Worm (Caenorhabditis elegans) whole organism, early embryonic: ENCODE results near the gene K09H11.9.

Experiments
- ama-1 ChIP-seq: fragments of 150-350 bp; optimal IDR thresholded peaks from 2 replicates; lab custom pipeline; 2014
- hmg-4 ChIP-seq: fragments of 200-800 bp; sonication (Bioruptor generic); optimal IDR thresholded peaks from 2 replicates; lab custom pipeline; 2018; ENCODE audit warnings: mild to moderate bottlenecking, missing genetic modification characterization, missing compliant biosample characterization

DNA sequence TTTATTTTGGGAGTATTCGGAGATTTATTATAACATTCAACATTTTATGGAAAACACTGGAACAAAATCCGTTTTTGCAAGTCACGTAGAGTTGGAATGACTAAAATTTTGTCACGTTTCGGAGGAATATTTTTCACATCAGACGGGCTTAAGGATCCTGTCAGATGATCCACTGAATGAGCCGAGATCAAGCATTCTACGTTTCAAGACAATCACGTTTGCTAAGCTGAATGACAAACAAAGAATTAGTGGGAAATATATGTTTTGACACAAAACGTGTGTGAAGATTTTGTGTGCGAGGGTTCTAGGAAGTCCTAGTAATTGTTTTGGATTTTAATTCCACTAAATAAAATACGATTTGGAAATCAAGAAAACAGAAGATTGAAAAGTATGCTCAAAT is 23.0 kb upstream of the K09H11.9 start:
- TF ChIP-seq hmg-4 (GFP tag; lab: Kevin White, UChicago) (no peak), ama-1 (no peak)
